Fruit fly (Drosophila melanogaster): ENCODE results near the gene Acsx4.

DNA sequence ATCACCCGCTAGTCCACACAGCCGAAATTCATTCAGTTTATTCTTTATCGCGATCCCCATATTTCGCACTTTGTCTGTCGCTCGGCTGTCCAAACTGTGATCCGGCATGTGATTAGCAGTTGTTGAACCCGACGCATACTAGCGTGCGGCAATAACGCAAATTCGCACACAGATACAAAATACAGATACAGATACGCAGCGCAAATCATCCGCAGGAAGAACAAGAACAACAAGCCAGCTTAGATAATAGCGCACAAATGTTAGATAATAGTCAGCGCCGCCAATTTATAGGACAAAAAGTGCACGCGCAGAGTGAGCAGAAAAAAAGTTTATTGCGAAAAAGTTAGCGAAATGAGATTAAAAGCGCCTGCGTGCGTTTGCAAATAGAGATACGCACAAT is 51.7 kb downstream of the Acsx4 start:
- TF ChIP-seq CG10348 (GFP tag; IDR thresholded peaks at IDR 0.05): no peak
- TF ChIP-seq CG13204 (GFP tag; optimal IDR thresholded peaks at IDR 0.05): no peak
- TF ChIP-seq CG15710 (tag; optimal IDR thresholded peaks at IDR 0.05): no peak
- no peak for TF ChIP-seq EcR (GFP tag; optimal IDR thresholded peaks at IDR 0.05)
- no peak for TF ChIP-seq CG8301 (tag; optimal IDR thresholded peaks at IDR 0.05)
- no peak for TF ChIP-seq CG14655 (GFP tag; optimal IDR thresholded peaks at IDR 0.05)
- TF ChIP-seq rn (GFP tag; IDR thresholded peaks at IDR 0.05): no peak
- TF ChIP-seq fd96Ca (GFP tag; IDR thresholded peaks at IDR 0.05): no peak
- no peak for TF ChIP-seq D1 (tag; optimal IDR thresholded peaks at IDR 0.05)
- TF ChIP-seq CG32121 (GFP tag; IDR thresholded peaks at IDR 0.05): no peak
- TF ChIP-seq Ets98B (GFP tag; IDR thresholded peaks at IDR 0.05): no peak
- TF ChIP-seq CG17806 (tag; optimal IDR thresholded peaks at IDR 0.05): no peak
- no peak for TF ChIP-seq CG34367 (tag; optimal IDR thresholded peaks at IDR 0.05)
